Worm (Caenorhabditis elegans) whole organism, L4/young adult: ENCODE results near the gene Y116A8A.6.

Experiments used
- W03F9.2 ChIP-seq: fragments of 150-350 bp; optimal IDR thresholded peaks from 2 replicates; lab custom pipeline; 2014; ENCODE audit warnings: missing biosample characterization, missing genetic modification characterization
- dao-5 ChIP-seq: sonication (generic microtip); optimal IDR thresholded peaks from 2 replicates; lab custom pipeline; 2016; ENCODE audit warnings: missing genotype, missing genetic modification characterization, moderate library complexity, missing compliant biosample characterization
- him-1 ChIP-seq: sonication (generic microtip); optimal IDR thresholded peaks from 2 replicates; lab custom pipeline; 2016; ENCODE audit warnings: missing genotype, missing genetic modification reagents, missing genetic modification characterization, missing compliant biosample characterization

ce11 chrIV:16854790-16855189 is 26.2 kb upstream of the Y116A8A.6 start, which contains the start of gene map-2:
- TF ChIP-seq him-1 (tag; lab: Kevin White, UChicago) (no peak), dao-5 (tag; lab: Kevin White, UChicago) (no peak), W03F9.2 (tag; lab: Kevin White, UChicago) (no peak)
